Worm (Caenorhabditis elegans): ENCODE measurements around the gene col-84.
A peak's percentile ranks its signal among the peaks of the same experiment; 100 is the strongest.

Gene col-84

ce11 chrII:11910569-11910968 lies 42.2 kb downstream of the col-84 start:
- TF ChIP-seq spr-1 (tag; optimal IDR thresholded peaks at IDR 0.05) = no peak
- no peak for TF ChIP-seq lsy-2 (tag; optimal IDR thresholded peaks at IDR 0.05)
- TF ChIP-seq mes-2 (tag; optimal IDR thresholded peaks at IDR 0.05; ENCODE audit: poor library complexity, severe bottlenecking) = no peak

- TF ChIP-seq nhr-6 (tag; optimal IDR thresholded peaks at IDR 0.05) (no peak), aha-1 (tag) (peak; percentile 42), nhr-28 (tag; optimal IDR thresholded peaks at IDR 0.05) (no peak), ztf-11 (tag; optimal IDR thresholded peaks at IDR 0.05) (no peak)
Measured at ce11 chrII:11914304-11914703, 46.0 kb downstream of the col-84 start, which contains the start of gene ZK930.7. Gene ZK930.7, plus strand, starts transcription at chrII:11914604.

- TF ChIP-seq ZK546.5 (tag; optimal IDR thresholded peaks at IDR 0.05) = peak in 1 of 2 experiments; percentile 61
- TF ChIP-seq ztf-7 (tag; optimal IDR thresholded peaks at IDR 0.05) = peak; percentile 9
- TF ChIP-seq hlh-30 (tag; optimal IDR thresholded peaks at IDR 0.05; ENCODE audit: insufficient read depth) = peak; percentile 26
- no peak for TF ChIP-seq nhr-77 (tag; optimal IDR thresholded peaks at IDR 0.05)
- TF ChIP-seq daf-16 (GFP tag; optimal IDR thresholded peaks at IDR 0.05) = no peak
- TF ChIP-seq daf-16 (tag; optimal IDR thresholded peaks at IDR 0.05) = peak; percentile 7
- TF ChIP-seq nhr-48 (tag; optimal IDR thresholded peaks at IDR 0.05) = no peak
- TF ChIP-seq unc-130 (GFP tag; optimal IDR thresholded peaks at IDR 0.05) = peak; percentile 18
- no peak for TF ChIP-seq Y105C5A.15 (GFP tag; IDR thresholded peaks at IDR 0.05)
- peak in 1 of 2 experiments; percentile 95 for TF ChIP-seq lsy-2 (tag; optimal IDR thresholded peaks at IDR 0.05)
- TF ChIP-seq mes-2 (tag; optimal IDR thresholded peaks at IDR 0.05; ENCODE audit: poor library complexity, severe bottlenecking) = peak; percentile 73
- peak; percentile 25 for TF ChIP-seq dpl-1 (GFP tag; optimal IDR thresholded peaks at IDR 0.05)
- TF ChIP-seq saeg-2 (GFP tag; IDR thresholded peaks at IDR 0.05) = no peak
Measured at ce11 chrII:11915770-11916554, 47.6 kb downstream of the col-84 start, which contains the start of the genes vps-15 and hmg-12. Gene vps-15, minus strand, starts transcription at chrII:11915852. Gene hmg-12, plus strand, starts transcription at chrII:11916513.

DNA sequence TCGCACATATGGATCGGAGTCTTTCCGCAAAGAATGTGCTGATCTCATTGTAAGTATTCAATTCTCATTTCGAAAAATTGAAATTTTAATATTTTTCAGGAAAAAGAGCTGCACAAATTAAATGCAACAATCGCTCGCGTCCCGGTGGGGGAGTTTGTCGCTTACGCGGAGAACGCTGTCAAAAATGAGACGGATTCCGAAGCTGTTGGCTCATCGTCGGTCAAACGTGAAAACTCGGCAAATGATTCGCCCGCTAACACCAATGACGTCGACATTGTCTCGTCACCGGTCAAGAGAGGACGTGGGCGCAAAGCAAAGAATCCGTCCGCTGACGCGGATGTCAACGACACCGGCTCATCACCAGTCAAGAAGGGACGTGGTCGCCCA lies 48.2 kb downstream of the col-84 start:
- TF ChIP-seq lin-38 (GFP tag; IDR thresholded peaks at IDR 0.05) = 0 out of 2 replicates have a peak, but pooled peaks have one; percentile 3
- no peak for TF ChIP-seq zag-1 (tag; optimal IDR thresholded peaks at IDR 0.05)
- no peak for TF ChIP-seq hlh-30 (tag; optimal IDR thresholded peaks at IDR 0.05; ENCODE audit: insufficient read depth)
- peak; percentile 72 for TF ChIP-seq lim-7 (GFP tag; IDR thresholded peaks at IDR 0.05)

DNA sequence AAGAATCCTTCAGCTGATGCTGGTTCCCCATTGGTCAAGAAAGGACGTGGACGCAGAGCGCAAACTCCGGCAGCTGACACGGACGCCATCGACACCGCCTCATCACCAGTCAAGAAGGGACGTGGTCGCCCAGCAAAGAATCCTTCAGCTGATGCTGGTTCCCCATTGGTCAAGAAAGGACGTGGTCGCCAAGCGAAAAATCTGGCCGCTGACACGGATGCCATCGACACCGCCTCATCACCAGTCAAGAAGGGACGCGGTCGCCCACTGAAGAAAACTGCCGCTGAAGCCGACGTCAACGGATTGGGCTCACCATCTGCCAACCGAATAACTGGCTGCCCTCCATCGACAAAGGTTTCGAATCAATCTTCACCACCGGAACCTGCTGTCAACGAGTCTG lies 48.6 kb downstream of the col-84 start:
- no peak for TF ChIP-seq daf-16 (GFP tag; optimal IDR thresholded peaks at IDR 0.05)
- TF ChIP-seq daf-16 (tag; optimal IDR thresholded peaks at IDR 0.05) = no peak
- 0 out of 2 replicates have a peak, but pooled peaks have one; percentile 5 for TF ChIP-seq madf-9 (GFP tag; conservative IDR thresholded peaks at IDR 0.05)
- TF ChIP-seq lin-38 (GFP tag; IDR thresholded peaks at IDR 0.05) = 0 out of 2 replicates have a peak, but pooled peaks have one; percentile 2
- TF ChIP-seq set-16 (GFP tag; IDR thresholded peaks at IDR 0.05) = peak; percentile 83
- TF ChIP-seq Y5F2A.4 (GFP tag; optimal IDR thresholded peaks at IDR 0.05) = peak; percentile 52

- TF ChIP-seq daf-16 (GFP tag; optimal IDR thresholded peaks at IDR 0.05) = peak in 1 of 2 experiments; percentile 14
- no peak for TF ChIP-seq daf-16 (tag; optimal IDR thresholded peaks at IDR 0.05)
- TF ChIP-seq cey-2 (tag; optimal IDR thresholded peaks at IDR 0.05; ENCODE audit: borderline replicate concordance, insufficient read depth) = no peak
- no peak for TF ChIP-seq F44E2.7 (GFP tag; IDR thresholded peaks at IDR 0.05)
- no peak for TF ChIP-seq ces-1 (GFP tag; optimal IDR thresholded peaks at IDR 0.05)
- peak; percentile 48 for TF ChIP-seq ama-1 (optimal IDR thresholded peaks at IDR 0.05)
- no peak for TF ChIP-seq madf-9 (GFP tag; conservative IDR thresholded peaks at IDR 0.05)
- TF ChIP-seq lsy-2 (tag; optimal IDR thresholded peaks at IDR 0.05) = no peak
- TF ChIP-seq ceh-32 (tag; optimal IDR thresholded peaks at IDR 0.05; ENCODE audit: poor library complexity) = no peak
- peak; percentile 72; the same call in 1 of the 2 replicates for TF ChIP-seq F26F4.8 (GFP tag; conservative IDR thresholded peaks at IDR 0.05)
- TF ChIP-seq jun-1 (tag; optimal IDR thresholded peaks at IDR 0.05) = no peak
- peak; percentile 66 for TF ChIP-seq Y48G9A.11 (GFP tag; IDR thresholded peaks at IDR 0.05)
- no peak for TF ChIP-seq skn-1 (tag; optimal IDR thresholded peaks at IDR 0.05)
- TF ChIP-seq ctbp-1 (GFP tag; IDR thresholded peaks at IDR 0.05) = 0 out of 2 replicates have a peak, but pooled peaks have one; percentile 27
- no peak for TF ChIP-seq ceh-20 (GFP tag; IDR thresholded peaks at IDR 0.05)
- TF ChIP-seq madf-5 (GFP tag; IDR thresholded peaks at IDR 0.05) = peak in 1 of 2 experiments; percentile 22; a peak in 1 of 4 replicates
- TF ChIP-seq D1046.2 (GFP tag; IDR thresholded peaks at IDR 0.05) = no peak
- TF ChIP-seq Y105C5A.15 (GFP tag; IDR thresholded peaks at IDR 0.05) = peak; percentile 89; the same call in 1 of the 2 replicates
- no peak for TF ChIP-seq daf-19 (GFP tag; conservative IDR thresholded peaks at IDR 0.05)
- TF ChIP-seq daf-12 (tag; optimal IDR thresholded peaks at IDR 0.05) = no peak
- TF ChIP-seq nhr-48 (tag; optimal IDR thresholded peaks at IDR 0.05) = no peak
Measured at ce11 chrII:11917530-11917952, 49.2 kb downstream of the col-84 start.

Data from whole organism, L4 larva.